Fruit fly (Drosophila melanogaster) whole organism, adult: ENCODE data around the gene CG33282.

Source experiments
- CG11617 ChIP-seq: fragments of 200-800 bp; sonication (Bioruptor generic); optimal IDR thresholded peaks from 2 replicates; lab custom pipeline; 2017; ENCODE audit warnings: mild to moderate bottlenecking, missing biosample characterization, missing genetic modification reagents, missing genetic modification characterization
- CG12768 ChIP-seq: fragments of 200-800 bp; sonication (Bioruptor generic); optimal IDR thresholded peaks from 2 replicates; lab custom pipeline; 2017; ENCODE audit warnings: missing biosample characterization, missing genetic modification characterization, mild to moderate bottlenecking, moderate library complexity, missing genetic modification reagents
- CG14711 ChIP-seq: fragments of 200-800 bp; sonication (Bioruptor generic); optimal IDR thresholded peaks from 2 replicates; lab custom pipeline; 2018; ENCODE audit warnings: missing biosample characterization, mild to moderate bottlenecking, missing genetic modification characterization, moderate library complexity
- CG1620 ChIP-seq: fragments of 200-800 bp; sonication (Bioruptor generic); optimal IDR thresholded peaks from 2 replicates; lab custom pipeline; 2016; ENCODE audit warnings: missing biosample characterization, missing genetic modification characterization
- CG33017 ChIP-seq: fragments of 200-800 bp; sonication (Bioruptor generic); optimal IDR thresholded peaks from 2 replicates; lab custom pipeline; 2018; ENCODE audit warnings: missing biosample characterization, mild to moderate bottlenecking, missing genetic modification characterization, moderate library complexity
- CG5204 ChIP-seq: fragments of 200-800 bp; sonication (Bioruptor generic); optimal IDR thresholded peaks from 2 replicates; lab custom pipeline; 2016; ENCODE audit warnings: missing biosample characterization, missing genetic modification characterization
- CG7045 ChIP-seq: fragments of 200-800 bp; sonication (Bioruptor generic); optimal IDR thresholded peaks from 2 replicates; lab custom pipeline; 2017; ENCODE audit warnings: missing biosample characterization, mild to moderate bottlenecking, missing genetic modification characterization
- CG7101 ChIP-seq: fragments of 200-800 bp; sonication (Bioruptor generic); optimal IDR thresholded peaks from 2 replicates; lab custom pipeline; 2018; ENCODE audit warnings: missing biosample characterization, mild to moderate bottlenecking, missing genetic modification characterization, moderate library complexity
- Clk ChIP-seq: fragments of 200-800 bp; sonication (Bioruptor generic); optimal IDR thresholded peaks from 2 replicates; lab custom pipeline; 2017; ENCODE audit warnings: missing biosample characterization, missing genetic modification characterization
- Crg-1 ChIP-seq: fragments of 200-800 bp; sonication (Bioruptor generic); optimal IDR thresholded peaks from 2 replicates; lab custom pipeline; 2016; ENCODE audit warnings: missing biosample characterization, missing genetic modification characterization
- Hr96 ChIP-seq: fragments of 200-800 bp; sonication (Bioruptor generic); optimal IDR thresholded peaks from 2 replicates; lab custom pipeline; 2016; ENCODE audit warnings: missing biosample characterization, missing genetic modification characterization
- Mnt ChIP-seq: fragments of 200-800 bp; sonication (Bioruptor generic); optimal IDR thresholded peaks from 2 replicates; lab custom pipeline; 2016; ENCODE audit warnings: missing biosample characterization, mild to moderate bottlenecking, missing genetic modification characterization
- bab1 ChIP-seq: fragments of 200-800 bp; sonication (Bioruptor generic); optimal IDR thresholded peaks from 3 replicates; lab custom pipeline; 2019; ENCODE audit warnings: missing biosample characterization, mild to moderate bottlenecking, missing genetic modification characterization, moderate library complexity
- cic ChIP-seq: fragments of 200-800 bp; sonication (Bioruptor generic); optimal IDR thresholded peaks from 2 replicates; lab custom pipeline; 2017; ENCODE audit warnings: missing biosample characterization, mild to moderate bottlenecking, missing genetic modification characterization, moderate library complexity
- cnc ChIP-seq, 2 experiments: fragments of >200 bp; optimal IDR thresholded peaks; 2 replicates each; lab custom pipeline; 2017
- kay ChIP-seq: fragments of 200-800 bp; sonication (Bioruptor generic); peaks from one replicate; lab custom pipeline; 2016; ENCODE audit warnings: missing biosample characterization, missing genetic modification characterization, borderline replicate concordance
- ovo ChIP-seq: fragments of 200-800 bp; sonication (Bioruptor generic); optimal IDR thresholded peaks from 2 replicates; lab custom pipeline; 2016; ENCODE audit warnings: missing biosample characterization, missing genetic modification characterization
- pad ChIP-seq: fragments of 200-800 bp; sonication (Bioruptor generic); optimal IDR thresholded peaks from 3 replicates; lab custom pipeline; 2017; ENCODE audit warnings: missing biosample characterization, missing genetic modification characterization, mild to moderate bottlenecking, moderate library complexity, missing genetic modification reagents
- tj ChIP-seq: fragments of 200-800 bp; sonication (Bioruptor generic); optimal IDR thresholded peaks from 3 replicates; lab custom pipeline; 2017; ENCODE audit warnings: missing biosample characterization, mild to moderate bottlenecking, missing genetic modification characterization, moderate library complexity
- toe ChIP-seq: fragments of 200-800 bp; sonication (Bioruptor generic); optimal IDR thresholded peaks from 2 replicates; lab custom pipeline; 2016; ENCODE audit warnings: missing biosample characterization, missing genetic modification characterization

Gene CG33282

DNA sequence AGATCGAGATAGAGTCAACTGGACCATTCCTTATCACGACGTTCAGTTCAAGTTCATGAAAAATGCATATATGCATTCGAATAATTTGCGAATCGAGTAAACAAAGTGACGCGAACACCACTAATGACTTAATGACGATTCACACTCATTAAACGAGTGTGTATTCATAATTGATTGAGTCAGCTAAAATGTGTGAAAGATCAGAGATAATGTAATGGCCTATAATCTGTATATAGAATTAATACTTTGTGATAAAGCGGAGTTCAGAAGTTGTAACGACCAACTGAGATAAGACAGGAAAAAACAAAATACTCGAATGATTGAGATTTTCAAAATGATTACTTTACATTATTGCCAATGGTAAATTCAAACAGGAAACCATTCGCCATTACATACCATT, 42.1 kb downstream of the CG33282 start:
- TF ChIP-seq CG33017 (tag; lab: Kevin White, UChicago) (no peak), kay (GFP tag; lab: Kevin White, UChicago) (peak; percentile 73), tj (GFP tag; lab: Kevin White, UChicago) (peak; percentile 49)

DNA sequence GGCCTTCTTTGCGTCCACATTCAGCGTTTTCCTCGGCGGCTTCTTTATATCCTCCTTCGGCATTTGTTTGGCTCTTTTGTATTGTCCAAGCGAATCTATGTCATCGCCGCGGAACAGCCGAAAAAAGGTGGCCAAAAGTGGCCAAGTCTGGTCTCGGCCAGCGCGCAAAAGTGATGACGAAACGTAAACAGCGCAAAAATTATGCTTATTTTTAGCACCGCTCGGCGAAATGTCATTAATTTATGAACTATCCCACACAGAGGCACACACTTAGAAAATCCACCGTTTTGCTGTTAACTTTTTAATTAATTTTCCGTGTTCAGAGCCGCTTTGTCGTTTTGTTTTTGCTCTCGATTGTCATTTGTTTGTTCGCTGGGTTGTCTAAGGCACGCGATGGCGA, 43.2 kb downstream of the CG33282 start:
- TF ChIP-seq Clk (GFP tag; lab: Kevin White, UChicago) (no peak), tj (GFP tag; lab: Kevin White, UChicago) (peak; percentile 92), cnc (optimal IDR thresholded peaks at IDR 0.05; lab: Kevin White, UChicago) (no peak), kay (GFP tag; lab: Kevin White, UChicago) (peak; percentile 80)

dm6 chr2L:3371340-3371739, 43.6 kb downstream of the CG33282 start:
- no peak for TF ChIP-seq CG1620
- TF ChIP-seq Mnt (GFP tag; lab: Kevin White, UChicago) = peak; percentile 48
- no peak for TF ChIP-seq Crg-1 (GFP tag; lab: Kevin White, UChicago)
- no peak for TF ChIP-seq bab1 (GFP tag; lab: Kevin White, UChicago)
- peak; percentile 24 for TF ChIP-seq CG11617 (GFP tag; lab: Kevin White, UChicago)
- peak; percentile 35 for TF ChIP-seq CG12768 (GFP tag; lab: Kevin White, UChicago)
- no peak for TF ChIP-seq CG14711 (tag; lab: Kevin White, UChicago)
- TF ChIP-seq cic (GFP tag; lab: Kevin White, UChicago) = peak; percentile 49
- TF ChIP-seq tj (GFP tag; lab: Kevin White, UChicago) = peak; percentile 45
- peak; percentile 24 for TF ChIP-seq CG33017 (tag; lab: Kevin White, UChicago)
- peak; percentile 11 for TF ChIP-seq CG7045 (GFP tag; lab: Kevin White, UChicago)
- no peak for TF ChIP-seq Clk (GFP tag; lab: Kevin White, UChicago)

DNA sequence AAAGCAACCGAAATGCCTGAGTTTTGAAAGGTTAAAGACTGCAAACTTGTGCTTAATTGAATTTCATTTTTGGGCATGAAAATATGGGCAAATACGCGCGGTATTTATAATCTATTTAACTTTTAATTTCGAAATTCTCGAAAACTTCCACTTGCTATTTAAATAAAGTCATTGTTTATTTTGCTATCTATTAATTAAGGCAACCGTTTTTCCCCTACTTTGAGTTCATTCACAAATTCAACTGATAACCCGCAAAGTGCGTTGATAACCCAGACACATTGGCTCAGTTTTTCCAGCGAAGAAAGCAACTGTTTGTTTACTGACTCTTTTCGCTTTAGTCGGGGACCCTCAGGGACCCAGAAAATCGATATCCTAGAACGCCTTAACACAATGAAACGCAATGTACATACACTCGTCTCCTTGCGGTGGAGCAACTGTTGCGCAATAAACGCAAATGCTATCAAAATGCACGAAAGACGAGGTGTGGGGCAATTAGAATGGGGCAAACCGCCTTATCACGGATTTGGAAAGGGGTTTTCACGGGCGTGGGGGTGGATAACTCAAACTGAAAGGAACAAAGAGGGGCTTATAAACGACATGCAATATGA, 44.2 kb downstream of the CG33282 start:
- TF ChIP-seq bab1 (GFP tag; lab: Kevin White, UChicago) = no peak
- TF ChIP-seq CG1620 = no peak
- peak; percentile 25 for TF ChIP-seq kay (GFP tag; lab: Kevin White, UChicago)
- TF ChIP-seq toe (GFP tag; lab: Kevin White, UChicago) = no peak
- TF ChIP-seq Clk (GFP tag; lab: Kevin White, UChicago) = no peak
- no peak for TF ChIP-seq CG11617 (GFP tag; lab: Kevin White, UChicago)

dm6 chr2L:3372483-3372929, 44.8 kb downstream of the CG33282 start:
- TF ChIP-seq Clk (GFP tag; lab: Kevin White, UChicago) (peak; percentile 2), cnc (optimal IDR thresholded peaks at IDR 0.05; lab: Kevin White, UChicago) (no peak), pad (GFP tag; lab: Kevin White, UChicago) (no peak), ovo (GFP tag; lab: Kevin White, UChicago) (no peak), CG1620 (peak; percentile 35), Crg-1 (GFP tag; lab: Kevin White, UChicago) (no peak), CG33017 (tag; lab: Kevin White, UChicago) (no peak), CG14711 (tag; lab: Kevin White, UChicago) (peak; percentile 13), bab1 (GFP tag; lab: Kevin White, UChicago) (peak; percentile 18), CG12768 (GFP tag; lab: Kevin White, UChicago) (no peak), CG7045 (GFP tag; lab: Kevin White, UChicago) (no peak), Mnt (GFP tag; lab: Kevin White, UChicago) (no peak), Hr96 (GFP tag; lab: Kevin White, UChicago) (no peak), tj (GFP tag; lab: Kevin White, UChicago) (peak; percentile 1), toe (GFP tag; lab: Kevin White, UChicago) (no peak), cic (GFP tag; lab: Kevin White, UChicago) (no peak), CG5204 (GFP tag; lab: Kevin White, UChicago) (no peak), CG11617 (GFP tag; lab: Kevin White, UChicago) (peak; percentile 23), kay (GFP tag; lab: Kevin White, UChicago) (no peak), CG7101 (tag; lab: Kevin White, UChicago) (peak; percentile 37)

DNA sequence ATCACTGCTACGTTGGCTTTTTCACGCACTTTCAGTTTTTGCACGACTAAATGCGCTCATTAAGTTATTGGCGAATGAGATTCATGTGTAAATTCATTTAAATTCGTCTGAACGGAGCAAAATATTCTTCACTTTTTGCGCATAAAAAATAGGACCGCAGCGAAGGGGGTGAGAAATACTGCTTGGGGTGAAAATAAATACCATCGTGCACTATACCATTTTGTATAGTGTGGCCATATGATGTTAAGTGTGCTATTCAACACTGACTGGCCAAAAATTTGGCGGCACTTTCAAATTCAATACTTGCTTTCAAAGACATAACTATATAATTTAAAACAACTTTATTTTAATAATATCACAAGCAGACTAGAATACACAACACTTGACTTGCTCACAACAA, 45.5 kb downstream of the CG33282 start, which contains the start of gene GramD1B:
GramD1B (minus strand) TSS at position 131 of the 400 bp plus-strand sequence.
- TF ChIP-seq Mnt (GFP tag; lab: Kevin White, UChicago) = peak; percentile 34
- peak; percentile 23 for TF ChIP-seq CG12768 (GFP tag; lab: Kevin White, UChicago)
- TF ChIP-seq bab1 (GFP tag; lab: Kevin White, UChicago) = peak; percentile 51
- TF ChIP-seq tj (GFP tag; lab: Kevin White, UChicago) = no peak
- peak; percentile 43 for TF ChIP-seq pad (GFP tag; lab: Kevin White, UChicago)
- no peak for TF ChIP-seq cnc (optimal IDR thresholded peaks at IDR 0.05; lab: Kevin White, UChicago)
- TF ChIP-seq Clk (GFP tag; lab: Kevin White, UChicago) = no peak
- peak; percentile 50 for TF ChIP-seq CG14711 (tag; lab: Kevin White, UChicago)
- TF ChIP-seq ovo (GFP tag; lab: Kevin White, UChicago) = peak; percentile 17
- peak; percentile 57 for TF ChIP-seq kay (GFP tag; lab: Kevin White, UChicago)
- TF ChIP-seq Crg-1 (GFP tag; lab: Kevin White, UChicago) = peak; percentile 54
- peak; percentile 26 for TF ChIP-seq CG1620
- peak; percentile 57 for TF ChIP-seq CG7101 (tag; lab: Kevin White, UChicago)
